Fruit fly (Drosophila melanogaster): ENCODE measurements around the gene CG18179.

CG18179 gene

DNA sequence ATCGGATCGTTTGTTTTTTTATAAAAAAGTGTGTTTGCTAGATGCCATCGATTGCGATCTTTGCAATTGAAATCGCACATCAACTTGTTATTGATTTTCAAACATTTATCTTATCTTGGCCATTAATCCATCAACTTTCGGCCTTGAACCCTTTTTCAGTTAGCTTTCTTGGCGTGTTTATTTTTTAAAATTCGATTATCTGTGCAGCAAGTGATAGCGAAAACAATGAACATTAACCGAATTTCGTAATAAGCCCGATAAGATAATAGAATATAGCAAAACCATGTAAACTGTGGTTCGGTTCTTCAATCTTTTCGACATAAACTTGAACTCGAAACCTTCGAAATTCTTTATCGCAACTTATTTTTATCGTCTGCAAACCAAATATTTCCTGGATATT lies 35.2 kb downstream of the CG18179 start:
- TF ChIP-seq CTCF (optimal IDR thresholded peaks at IDR 0.05), result no peak
- no peak for TF ChIP-seq CG8478 (optimal IDR thresholded peaks at IDR 0.05)

DNA sequence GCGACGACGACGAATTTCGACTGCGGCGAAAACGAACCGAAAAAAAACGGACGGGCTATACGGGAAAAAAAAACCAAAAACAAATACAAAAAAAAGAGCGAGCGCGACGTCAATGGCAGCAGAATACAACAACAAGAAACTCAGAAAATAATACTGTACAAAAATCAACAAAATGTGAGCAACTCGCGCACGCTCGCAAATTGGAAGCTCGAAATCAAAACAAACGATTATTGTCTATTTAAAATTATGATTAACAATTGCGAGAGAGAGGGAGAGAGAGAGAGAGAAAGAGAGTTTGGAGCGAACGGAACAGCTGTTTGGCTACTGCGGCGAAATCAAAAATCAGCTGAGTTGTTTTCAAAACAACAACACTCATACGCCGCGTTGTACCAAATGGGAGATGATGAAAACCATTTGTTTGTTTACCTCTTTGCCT lies 36.5 kb downstream of the CG18179 start:
- TF ChIP-seq CG8478 (optimal IDR thresholded peaks at IDR 0.05) (no peak), CTCF (optimal IDR thresholded peaks at IDR 0.05) (no peak)

DNA sequence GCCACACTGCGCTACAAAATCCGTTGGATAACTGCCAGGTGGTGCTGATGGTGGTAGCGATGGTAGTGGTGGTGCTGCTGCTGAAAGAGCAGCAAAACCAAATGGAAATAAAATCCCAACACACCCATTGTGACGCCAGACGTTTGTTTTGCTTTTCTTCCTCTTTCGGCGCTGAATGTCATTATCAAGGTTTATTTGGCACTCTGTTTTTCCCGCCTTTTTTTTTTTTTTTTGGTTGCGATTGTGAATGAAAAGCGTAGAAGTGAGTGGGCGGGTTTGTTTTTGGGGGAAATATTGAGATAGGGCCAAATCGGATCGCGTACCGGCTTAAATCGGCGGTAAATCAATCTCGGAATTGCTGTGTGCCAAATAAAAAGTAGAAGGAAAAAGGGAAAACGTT lies 38.2 kb downstream of the CG18179 start:
- TF ChIP-seq CTCF (optimal IDR thresholded peaks at IDR 0.05) (no peak), CG8478 (optimal IDR thresholded peaks at IDR 0.05) (no peak)

DNA sequence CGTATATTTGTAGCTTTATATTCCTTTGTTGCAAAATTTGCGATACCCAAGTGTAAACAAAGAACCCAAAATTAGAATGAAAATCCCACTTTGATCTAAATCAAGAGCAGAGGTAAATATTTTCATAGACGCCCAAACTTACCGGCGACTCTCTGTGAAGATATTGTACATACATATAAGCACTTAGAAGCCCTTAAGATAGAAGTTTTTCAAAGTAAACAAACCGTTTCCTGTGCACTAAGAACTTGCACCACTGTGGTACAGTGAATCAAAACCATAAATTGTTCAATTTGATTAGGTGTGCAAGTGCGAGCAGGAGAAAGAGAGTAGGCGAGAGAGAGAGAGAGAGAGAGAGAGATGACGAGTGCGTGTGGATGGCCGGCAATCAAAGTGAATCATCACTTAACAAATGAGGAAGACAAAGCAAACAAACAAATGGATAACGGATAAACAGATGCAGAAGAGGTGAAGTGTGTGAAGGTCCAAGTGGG lies 39.0 kb downstream of the CG18179 start:
- no peak for TF ChIP-seq CTCF (optimal IDR thresholded peaks at IDR 0.05)
- TF ChIP-seq CG8478 (optimal IDR thresholded peaks at IDR 0.05), result no peak

DNA sequence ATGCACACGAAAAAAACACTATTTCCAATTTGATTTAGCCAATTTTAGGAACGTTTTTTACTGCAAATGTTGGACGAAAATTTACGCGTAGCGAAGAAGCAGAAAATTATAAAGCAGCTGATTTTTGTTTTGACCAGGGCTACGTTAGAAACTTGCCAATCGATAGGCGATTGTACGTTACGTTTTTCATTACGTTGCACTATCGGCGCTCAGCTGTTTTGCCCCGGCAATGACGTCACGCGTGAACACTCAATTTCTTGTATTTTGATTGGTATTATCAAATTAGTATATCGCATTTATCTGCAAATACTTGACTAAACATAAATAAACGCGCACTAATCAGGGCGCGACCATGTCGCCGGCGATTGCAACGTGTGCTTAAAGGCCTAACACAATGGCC lies 39.9 kb downstream of the CG18179 start, which contains the start of the genes fry and CG16717:
Gene fry, minus strand, starts transcription at position 110 of the 400 bp plus-strand sequence.
Gene CG16717, plus strand, starts transcription at position 208 of the 400 bp plus-strand sequence.
- TF ChIP-seq CTCF (optimal IDR thresholded peaks at IDR 0.05), result no peak
- TF ChIP-seq CG8478 (optimal IDR thresholded peaks at IDR 0.05), result no peak

DNA sequence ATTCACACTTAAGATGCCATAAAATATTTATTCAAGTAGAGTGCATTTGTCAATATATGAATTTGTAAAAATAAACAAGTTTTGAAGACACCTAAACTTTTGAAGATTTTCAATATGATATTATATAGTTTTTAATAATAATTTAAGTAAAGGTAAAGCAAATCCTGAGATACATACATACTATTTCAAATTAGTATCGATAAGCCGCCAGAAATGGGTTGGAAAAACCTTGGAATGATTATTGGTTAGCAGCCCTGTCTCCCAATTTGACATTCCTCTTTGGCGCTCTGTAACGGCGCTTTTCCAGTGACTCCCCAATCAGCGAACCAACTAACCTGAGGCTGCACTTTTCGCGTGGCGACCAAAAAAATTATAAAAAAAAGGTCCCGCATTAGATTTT lies 41.9 kb downstream of the CG18179 start, which contains the start of gene alphaTub67C:
Gene alphaTub67C, plus strand, starts transcription at position 301 of the 400 bp plus-strand sequence.
- TF ChIP-seq CG8478 (optimal IDR thresholded peaks at IDR 0.05) (no peak), CTCF (optimal IDR thresholded peaks at IDR 0.05) (no peak)

DNA sequence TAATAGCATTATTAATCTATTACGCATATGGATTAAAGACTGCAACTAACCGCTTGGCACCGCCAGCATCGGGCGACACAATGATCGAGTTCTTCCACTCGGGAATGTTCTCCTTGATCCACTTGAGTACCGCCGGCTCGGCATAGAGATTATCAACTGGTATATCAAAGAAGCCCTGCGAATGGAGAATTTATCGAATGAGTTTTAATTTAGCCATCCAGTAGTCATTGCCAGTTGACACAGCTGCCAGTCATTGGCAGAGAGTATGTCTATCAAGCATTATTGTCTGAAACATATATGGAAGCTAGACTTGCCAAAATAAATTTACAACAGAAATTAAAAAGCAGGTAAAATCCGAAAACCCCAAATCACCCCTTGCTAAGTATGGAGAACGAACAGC lies 45.8 kb downstream of the CG18179 start, which contains the start of gene CG16719:
Gene CG16719, plus strand, starts transcription at position 301 of the 400 bp plus-strand sequence.
- TF ChIP-seq CG8478 (optimal IDR thresholded peaks at IDR 0.05), result no peak
- no peak for TF ChIP-seq CTCF (optimal IDR thresholded peaks at IDR 0.05)

DNA sequence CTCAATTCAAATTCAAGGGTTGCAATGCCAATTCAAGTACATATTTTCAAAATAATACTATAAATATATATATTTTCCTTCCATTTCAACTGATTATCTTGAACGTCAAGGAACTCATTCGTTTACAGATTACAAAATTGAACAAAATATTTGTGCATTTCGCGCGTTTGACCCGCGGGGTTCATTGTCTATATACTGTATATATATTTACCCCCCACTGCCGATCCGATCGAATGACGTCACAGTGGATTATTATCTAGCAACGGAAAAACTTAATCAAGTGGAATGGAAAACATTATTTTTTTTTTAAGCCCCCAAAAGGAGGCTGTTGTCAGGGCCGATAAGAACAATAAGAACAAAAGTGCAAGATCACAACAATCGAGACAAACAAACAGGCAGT lies 48.5 kb downstream of the CG18179 start:
- TF ChIP-seq CTCF (optimal IDR thresholded peaks at IDR 0.05) (no peak), CG8478 (optimal IDR thresholded peaks at IDR 0.05) (no peak)

DNA sequence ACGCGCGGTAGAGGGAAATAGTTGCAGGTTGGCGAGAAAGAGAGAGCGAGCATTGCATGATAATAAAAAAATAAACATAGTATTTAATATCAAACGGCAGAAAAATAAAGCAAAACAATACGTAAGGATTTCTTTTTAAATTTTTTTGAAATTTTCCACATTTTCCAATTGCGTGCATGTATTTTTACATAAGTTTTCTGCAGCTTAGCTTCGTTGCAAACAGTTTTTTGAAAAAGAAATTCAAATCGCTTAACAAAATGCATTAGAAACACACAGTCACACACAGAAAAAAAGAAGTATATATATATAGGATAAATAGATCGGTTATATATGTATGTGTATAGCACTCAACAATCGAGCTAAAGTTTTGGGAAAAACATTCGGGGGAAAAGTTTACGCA lies 49.6 kb downstream of the CG18179 start:
- TF ChIP-seq CTCF (optimal IDR thresholded peaks at IDR 0.05), result no peak
- no peak for TF ChIP-seq CG8478 (optimal IDR thresholded peaks at IDR 0.05)

Data from S2 (cell line).